Worm (Caenorhabditis elegans) whole organism, midembryonic: Measurements from ENCODE around the gene irld-51.
A peak's percentile ranks its signal among the peaks of the same experiment; 100 is the strongest.

Source experiments
- T22C8.4 ChIP-seq: fragments of 200-800 bp; sonication (Bioruptor generic); IDR thresholded peaks from 2 replicates; pipeline ENCODE4 v1.3.6; 2022; ENCODE audit warnings: missing genetic modification characterization, missing compliant biosample characterization
- cog-1 ChIP-seq: sonication (generic microtip); optimal IDR thresholded peaks from 2 replicates; lab custom pipeline; 2016; ENCODE audit warnings: missing genetic modification characterization, missing compliant biosample characterization
- flt-1 ChIP-seq: fragments of 200-800 bp; sonication (Bioruptor generic); IDR thresholded peaks from 2 replicates; pipeline ENCODE4 v1.3.6; 2022; ENCODE audit warnings: missing genetic modification characterization, missing compliant biosample characterization
- klf-2 ChIP-seq: fragments of 200-800 bp; sonication (Bioruptor generic); conservative IDR thresholded peaks from 2 replicates; pipeline ENCODE4 v1.3.6; 2022; ENCODE audit warnings: missing genetic modification reagents, missing genetic modification characterization, missing compliant biosample characterization
- med-1 ChIP-seq: sonication (generic microtip); optimal IDR thresholded peaks from 2 replicates; lab custom pipeline; 2017; ENCODE audit warnings: missing genetic modification characterization, mild to moderate bottlenecking, missing compliant biosample characterization, antibody characterized with exemption, missing genetic modification reagents; ENCODE audit not compliant: insufficient read depth
- ref-1 ChIP-seq: fragments of 200-800 bp; sonication (Bioruptor generic); conservative IDR thresholded peaks from 2 replicates; pipeline ENCODE4 v1.3.6; 2022; ENCODE audit warnings: missing genetic modification reagents, missing genetic modification characterization, missing compliant biosample characterization
- tab-1 ChIP-seq: fragments of 200-800 bp; sonication (Bioruptor generic); IDR thresholded peaks from 2 replicates; pipeline ENCODE4 v1.3.6; 2022; ENCODE audit warnings: missing genetic modification characterization, missing compliant biosample characterization
- ztf-23 ChIP-seq: fragments of 200-800 bp; sonication (Bioruptor generic); IDR thresholded peaks from 2 replicates; pipeline ENCODE4 v1.3.6; 2022; ENCODE audit warnings: missing genetic modification reagents, missing genetic modification characterization, missing compliant biosample characterization
- ztf-29 ChIP-seq: fragments of 200-800 bp; sonication (Bioruptor generic); IDR thresholded peaks from 2 replicates; pipeline ENCODE4 v1.3.6; 2022; ENCODE audit warnings: missing genetic modification reagents, missing genetic modification characterization, missing compliant biosample characterization

The irld-51 gene

DNA sequence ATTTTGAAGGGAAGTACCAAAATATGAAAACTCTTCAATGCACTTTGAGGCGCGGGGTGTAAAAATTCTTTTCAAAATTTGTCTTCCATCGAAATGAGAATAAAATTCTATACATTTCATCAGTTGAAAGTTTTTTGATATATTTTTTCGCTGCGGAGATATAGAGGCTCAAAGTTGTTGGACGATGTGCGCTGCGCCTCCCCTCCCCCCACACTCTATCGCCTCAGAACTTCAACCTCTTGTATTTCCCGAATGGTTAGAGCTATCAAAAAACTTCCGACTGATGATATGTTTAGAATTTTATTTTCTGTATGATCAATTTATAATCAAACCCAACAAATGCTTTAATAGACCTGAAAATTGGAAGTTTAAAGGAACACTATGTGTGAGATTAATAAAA, 3.9 kb downstream of the irld-51 start:
- TF ChIP-seq ref-1: no peak
- no peak for TF ChIP-seq med-1
- TF ChIP-seq flt-1 (GFP tag; lab: Robert Waterston, UW): no peak
- TF ChIP-seq T22C8.4 (GFP tag; lab: Robert Waterston, UW): no peak
- no peak for TF ChIP-seq ztf-23
- no peak for TF ChIP-seq cog-1 (tag; lab: Kevin White, UChicago)
- no peak for TF ChIP-seq tab-1
- no peak for TF ChIP-seq klf-2 (GFP tag; lab: Robert Waterston, UW)
- no peak for TF ChIP-seq ztf-29 (GFP tag; lab: Robert Waterston, UW)

ce11 chrII:2946438-2946837, 6.1 kb downstream of the irld-51 start, which contains the start of gene srw-79:
Gene srw-79 (plus strand): TSS chrII:2946738.
- TF ChIP-seq ztf-23 (no peak), tab-1 (no peak), ref-1 (no peak), med-1 (no peak), klf-2 (GFP tag; lab: Robert Waterston, UW) (no peak), cog-1 (tag; lab: Kevin White, UChicago) (no peak), ztf-29 (GFP tag; lab: Robert Waterston, UW) (no peak), T22C8.4 (GFP tag; lab: Robert Waterston, UW) (no peak), flt-1 (GFP tag; lab: Robert Waterston, UW) (no peak)

ce11 chrII:2943966-2944365, 8.6 kb downstream of the irld-51 start, which contains the start of the genes irld-50 and irld-49:
Gene irld-50 (minus strand): TSS chrII:2944066.
Gene irld-49 (plus strand): TSS chrII:2944176.
- no peak for TF ChIP-seq ztf-29 (GFP tag; lab: Robert Waterston, UW)
- TF ChIP-seq klf-2 (GFP tag; lab: Robert Waterston, UW): no peak
- TF ChIP-seq flt-1 (GFP tag; lab: Robert Waterston, UW): no peak
- no peak for TF ChIP-seq T22C8.4 (GFP tag; lab: Robert Waterston, UW)
- TF ChIP-seq ref-1: no peak
- TF ChIP-seq ztf-23: no peak

ce11 chrII:2940747-2941146, 11.8 kb downstream of the irld-51 start, which contains the start of gene irld-66:
Gene irld-66 (minus strand): TSS chrII:2940847.
- TF ChIP-seq ztf-23 (no peak), T22C8.4 (GFP tag; lab: Robert Waterston, UW) (no peak), ztf-29 (GFP tag; lab: Robert Waterston, UW) (no peak), cog-1 (tag; lab: Kevin White, UChicago) (no peak), med-1 (no peak), tab-1 (no peak), ref-1 (no peak), flt-1 (GFP tag; lab: Robert Waterston, UW) (no peak), klf-2 (GFP tag; lab: Robert Waterston, UW) (no peak)

ce11 chrII:2939681-2940080, 12.8 kb downstream of the irld-51 start:
- no peak for TF ChIP-seq med-1
- TF ChIP-seq ref-1: no peak
- no peak for TF ChIP-seq klf-2 (GFP tag; lab: Robert Waterston, UW)
- no peak for TF ChIP-seq ztf-23
- TF ChIP-seq ztf-29 (GFP tag; lab: Robert Waterston, UW): no peak
- no peak for TF ChIP-seq tab-1
- TF ChIP-seq T22C8.4 (GFP tag; lab: Robert Waterston, UW): no peak
- no peak for TF ChIP-seq cog-1 (tag; lab: Kevin White, UChicago)
- TF ChIP-seq flt-1 (GFP tag; lab: Robert Waterston, UW): no peak

- TF ChIP-seq med-1 (no peak), flt-1 (GFP tag; lab: Robert Waterston, UW) (no peak), ztf-23 (no peak), tab-1 (no peak), cog-1 (tag; lab: Kevin White, UChicago) (no peak), klf-2 (GFP tag; lab: Robert Waterston, UW) (no peak), ztf-29 (GFP tag; lab: Robert Waterston, UW) (no peak), T22C8.4 (GFP tag; lab: Robert Waterston, UW) (no peak), ref-1 (no peak)
These were observed 14.7 kb downstream of the irld-51 start, which contains the start of gene irld-65 for ce11 chrII:2937852-2938251. Gene irld-65 (minus strand): TSS chrII:2937952.

DNA sequence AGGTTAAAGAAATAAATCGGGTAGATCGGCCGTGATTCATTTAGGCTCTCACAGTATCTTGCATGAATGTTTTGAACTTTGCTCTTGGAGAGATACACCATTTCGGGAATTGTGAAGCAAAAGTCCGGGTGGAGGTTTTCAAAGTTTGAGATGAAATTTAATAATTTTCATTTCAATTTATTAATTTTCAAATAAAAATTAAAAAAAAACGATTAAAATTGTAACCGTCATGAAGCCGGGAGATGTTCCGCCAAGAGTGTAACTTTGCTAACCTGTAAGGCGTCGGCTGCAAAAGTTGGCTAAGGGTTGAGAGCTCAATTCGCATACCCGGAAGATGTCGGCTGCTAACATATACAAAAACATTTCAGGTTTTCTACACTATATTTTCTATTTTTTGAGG, 18.2 kb downstream of the irld-51 start, which contains the start of gene irld-67:
Gene irld-67, minus strand, starts transcription at position 101 of the 400 bp plus-strand sequence.
- TF ChIP-seq flt-1 (GFP tag; lab: Robert Waterston, UW) (no peak), cog-1 (tag; lab: Kevin White, UChicago) (no peak), ztf-23 (no peak), med-1 (no peak), ref-1 (no peak), T22C8.4 (GFP tag; lab: Robert Waterston, UW) (no peak), ztf-29 (GFP tag; lab: Robert Waterston, UW) (no peak), tab-1 (no peak), klf-2 (GFP tag; lab: Robert Waterston, UW) (no peak)

- peak; percentile 47; the same call in 1 of the 2 replicates for TF ChIP-seq ztf-23
- TF ChIP-seq cog-1 (tag; lab: Kevin White, UChicago): no peak
These were observed 21.0 kb downstream of the irld-51 start for ce11 chrII:2931564-2931963.

DNA sequence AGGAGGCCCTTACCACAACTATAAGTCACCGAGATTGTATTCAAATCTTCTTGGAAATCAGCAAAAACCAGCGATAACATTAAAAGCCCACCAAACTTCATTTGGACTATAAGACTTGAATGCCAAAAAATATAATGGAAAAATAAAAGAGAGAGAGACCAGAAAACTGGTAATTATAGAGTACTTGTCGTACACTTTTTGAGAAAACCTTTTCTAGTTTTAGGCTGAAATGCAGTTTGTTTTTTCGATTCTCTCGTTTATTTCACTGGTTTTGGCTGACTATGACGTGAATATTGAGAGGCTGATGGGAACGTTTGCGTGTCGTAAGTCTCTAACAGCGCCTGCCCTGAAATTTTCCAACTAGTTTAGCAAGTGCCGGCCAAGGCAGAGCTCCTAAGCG, 22.0 kb downstream of the irld-51 start, which contains the start of the genes irld-64 and irld-63:
Gene irld-64, minus strand, starts transcription at position 101 of the 400 bp plus-strand sequence.
Gene irld-63, plus strand, starts transcription at position 230 of the 400 bp plus-strand sequence.
- TF ChIP-seq ref-1 (no peak), T22C8.4 (GFP tag; lab: Robert Waterston, UW) (no peak), tab-1 (no peak), ztf-29 (GFP tag; lab: Robert Waterston, UW) (no peak), med-1 (no peak), flt-1 (GFP tag; lab: Robert Waterston, UW) (no peak), klf-2 (GFP tag; lab: Robert Waterston, UW) (no peak), ztf-23 (no peak)

DNA sequence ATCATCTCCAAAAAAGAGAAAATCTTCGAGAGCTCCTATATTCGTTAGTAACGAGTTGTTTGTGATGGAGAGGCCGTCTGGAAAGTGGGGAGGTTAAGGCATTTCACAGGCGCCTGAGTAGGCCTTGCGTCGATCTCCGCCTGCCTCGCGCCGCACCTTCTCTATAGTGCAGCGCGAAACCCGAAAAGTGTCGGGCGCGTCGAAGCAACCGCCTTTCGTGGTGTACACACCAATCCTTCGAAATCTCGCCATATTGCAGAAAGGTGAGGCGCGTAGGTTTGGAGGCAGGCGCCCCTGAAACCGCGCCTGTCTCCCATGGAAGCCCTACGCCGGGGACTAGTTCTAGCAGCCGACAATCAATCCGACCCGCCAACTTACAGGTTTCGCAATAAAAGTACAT, 22.7 kb downstream of the irld-51 start:
- TF ChIP-seq ref-1 (no peak), klf-2 (GFP tag; lab: Robert Waterston, UW) (no peak), T22C8.4 (GFP tag; lab: Robert Waterston, UW) (no peak), ztf-29 (GFP tag; lab: Robert Waterston, UW) (no peak), tab-1 (no peak), flt-1 (GFP tag; lab: Robert Waterston, UW) (no peak)
